Fruit fly (Drosophila melanogaster) whole organism, adult: ENCODE measurements around the gene CG6652.
A peak's percentile ranks its signal among the peaks of the same experiment; 100 is the strongest.

ENCODE experiments used
- CG11617 ChIP-seq: fragments of 200-800 bp; sonication (Bioruptor generic); optimal IDR thresholded peaks from 2 replicates; lab custom pipeline; 2017; ENCODE audit warnings: mild to moderate bottlenecking, missing biosample characterization, missing genetic modification reagents, missing genetic modification characterization
- CG12768 ChIP-seq: fragments of 200-800 bp; sonication (Bioruptor generic); optimal IDR thresholded peaks from 2 replicates; lab custom pipeline; 2017; ENCODE audit warnings: missing biosample characterization, missing genetic modification characterization, mild to moderate bottlenecking, moderate library complexity, missing genetic modification reagents
- CG14711 ChIP-seq: fragments of 200-800 bp; sonication (Bioruptor generic); optimal IDR thresholded peaks from 2 replicates; lab custom pipeline; 2018; ENCODE audit warnings: missing biosample characterization, mild to moderate bottlenecking, missing genetic modification characterization, moderate library complexity
- CG1620 ChIP-seq: fragments of 200-800 bp; sonication (Bioruptor generic); optimal IDR thresholded peaks from 2 replicates; lab custom pipeline; 2016; ENCODE audit warnings: missing biosample characterization, missing genetic modification characterization
- CG33017 ChIP-seq: fragments of 200-800 bp; sonication (Bioruptor generic); optimal IDR thresholded peaks from 2 replicates; lab custom pipeline; 2018; ENCODE audit warnings: missing biosample characterization, mild to moderate bottlenecking, missing genetic modification characterization, moderate library complexity
- CG5204 ChIP-seq: fragments of 200-800 bp; sonication (Bioruptor generic); optimal IDR thresholded peaks from 2 replicates; lab custom pipeline; 2016; ENCODE audit warnings: missing biosample characterization, missing genetic modification characterization
- CG7045 ChIP-seq: fragments of 200-800 bp; sonication (Bioruptor generic); optimal IDR thresholded peaks from 2 replicates; lab custom pipeline; 2017; ENCODE audit warnings: missing biosample characterization, mild to moderate bottlenecking, missing genetic modification characterization
- CG7101 ChIP-seq: fragments of 200-800 bp; sonication (Bioruptor generic); optimal IDR thresholded peaks from 2 replicates; lab custom pipeline; 2018; ENCODE audit warnings: missing biosample characterization, mild to moderate bottlenecking, missing genetic modification characterization, moderate library complexity
- Clk ChIP-seq: fragments of 200-800 bp; sonication (Bioruptor generic); optimal IDR thresholded peaks from 2 replicates; lab custom pipeline; 2017; ENCODE audit warnings: missing biosample characterization, missing genetic modification characterization
- Crg-1 ChIP-seq: fragments of 200-800 bp; sonication (Bioruptor generic); optimal IDR thresholded peaks from 2 replicates; lab custom pipeline; 2016; ENCODE audit warnings: missing biosample characterization, missing genetic modification characterization
- Hr96 ChIP-seq: fragments of 200-800 bp; sonication (Bioruptor generic); optimal IDR thresholded peaks from 2 replicates; lab custom pipeline; 2016; ENCODE audit warnings: missing biosample characterization, missing genetic modification characterization
- Mnt ChIP-seq: fragments of 200-800 bp; sonication (Bioruptor generic); optimal IDR thresholded peaks from 2 replicates; lab custom pipeline; 2016; ENCODE audit warnings: missing biosample characterization, mild to moderate bottlenecking, missing genetic modification characterization
- bab1 ChIP-seq: fragments of 200-800 bp; sonication (Bioruptor generic); optimal IDR thresholded peaks from 3 replicates; lab custom pipeline; 2019; ENCODE audit warnings: missing biosample characterization, mild to moderate bottlenecking, missing genetic modification characterization, moderate library complexity
- cic ChIP-seq: fragments of 200-800 bp; sonication (Bioruptor generic); optimal IDR thresholded peaks from 2 replicates; lab custom pipeline; 2017; ENCODE audit warnings: missing biosample characterization, mild to moderate bottlenecking, missing genetic modification characterization, moderate library complexity
- cnc ChIP-seq, 2 experiments: fragments of >200 bp; optimal IDR thresholded peaks; 2 replicates each; lab custom pipeline; 2017
- kay ChIP-seq: fragments of 200-800 bp; sonication (Bioruptor generic); peaks from one replicate; lab custom pipeline; 2016; ENCODE audit warnings: missing biosample characterization, missing genetic modification characterization, borderline replicate concordance
- ovo ChIP-seq: fragments of 200-800 bp; sonication (Bioruptor generic); optimal IDR thresholded peaks from 2 replicates; lab custom pipeline; 2016; ENCODE audit warnings: missing biosample characterization, missing genetic modification characterization
- pad ChIP-seq: fragments of 200-800 bp; sonication (Bioruptor generic); optimal IDR thresholded peaks from 3 replicates; lab custom pipeline; 2017; ENCODE audit warnings: missing biosample characterization, missing genetic modification characterization, mild to moderate bottlenecking, moderate library complexity, missing genetic modification reagents
- tj ChIP-seq: fragments of 200-800 bp; sonication (Bioruptor generic); optimal IDR thresholded peaks from 3 replicates; lab custom pipeline; 2017; ENCODE audit warnings: missing biosample characterization, mild to moderate bottlenecking, missing genetic modification characterization, moderate library complexity
- toe ChIP-seq: fragments of 200-800 bp; sonication (Bioruptor generic); optimal IDR thresholded peaks from 2 replicates; lab custom pipeline; 2016; ENCODE audit warnings: missing biosample characterization, missing genetic modification characterization

CG6652 gene

dm6 chr3L:17022756-17023155 is at the start of gene CG6652:
Gene CG6652, minus strand, starts transcription at chr3L:17022856.
- TF ChIP-seq CG12768 (GFP tag; lab: Kevin White, UChicago): no peak
- no peak for TF ChIP-seq kay (GFP tag; lab: Kevin White, UChicago)
- TF ChIP-seq Clk (GFP tag; lab: Kevin White, UChicago): no peak
- no peak for TF ChIP-seq CG33017 (tag; lab: Kevin White, UChicago)

dm6 chr3L:17055467-17055877 is 32.8 kb upstream of the CG6652 start, which contains the start of gene CG7724:
Gene CG7724, plus strand, starts transcription at chr3L:17055613.
- TF ChIP-seq CG11617 (GFP tag; lab: Kevin White, UChicago): no peak
- no peak for TF ChIP-seq CG7101
- TF ChIP-seq cic (GFP tag; lab: Kevin White, UChicago): no peak
- TF ChIP-seq CG12768 (GFP tag; lab: Kevin White, UChicago): no peak
- no peak for TF ChIP-seq CG1620
- TF ChIP-seq CG7045 (GFP tag; lab: Kevin White, UChicago): no peak
- TF ChIP-seq CG33017 (tag; lab: Kevin White, UChicago): no peak
- TF ChIP-seq CG5204: no peak
- no peak for TF ChIP-seq CG14711
- TF ChIP-seq kay (GFP tag; lab: Kevin White, UChicago): no peak
- TF ChIP-seq Hr96 (GFP tag; lab: Kevin White, UChicago): no peak
- TF ChIP-seq ovo (GFP tag; lab: Kevin White, UChicago): no peak
- TF ChIP-seq cnc (optimal IDR thresholded peaks at IDR 0.05; lab: Kevin White, UChicago): no peak
- no peak for TF ChIP-seq toe (GFP tag; lab: Kevin White, UChicago)
- no peak for TF ChIP-seq pad (GFP tag; lab: Kevin White, UChicago)
- TF ChIP-seq bab1 (GFP tag; lab: Kevin White, UChicago): no peak
- no peak for TF ChIP-seq Crg-1 (GFP tag; lab: Kevin White, UChicago)

- no peak for TF ChIP-seq CG12768 (GFP tag; lab: Kevin White, UChicago)
- TF ChIP-seq Clk (GFP tag; lab: Kevin White, UChicago): no peak
- TF ChIP-seq Hr96 (GFP tag; lab: Kevin White, UChicago): peak; percentile 32
- no peak for TF ChIP-seq CG14711
- TF ChIP-seq CG11617 (GFP tag; lab: Kevin White, UChicago): no peak
- TF ChIP-seq Crg-1 (GFP tag; lab: Kevin White, UChicago): no peak
- TF ChIP-seq kay (GFP tag; lab: Kevin White, UChicago): no peak
- peak; percentile 88 for TF ChIP-seq Mnt (GFP tag; lab: Kevin White, UChicago)
- no peak for TF ChIP-seq CG33017 (tag; lab: Kevin White, UChicago)
- no peak for TF ChIP-seq cnc (optimal IDR thresholded peaks at IDR 0.05; lab: Kevin White, UChicago)
- TF ChIP-seq cic (GFP tag; lab: Kevin White, UChicago): no peak
- TF ChIP-seq toe (GFP tag; lab: Kevin White, UChicago): no peak
- no peak for TF ChIP-seq bab1 (GFP tag; lab: Kevin White, UChicago)
- TF ChIP-seq CG7101: no peak
- TF ChIP-seq pad (GFP tag; lab: Kevin White, UChicago): no peak
These were observed 31.3 kb upstream of the CG6652 start for dm6 chr3L:17053932-17054331.

- TF ChIP-seq CG33017 (tag; lab: Kevin White, UChicago) (no peak), CG5204 (no peak), pad (GFP tag; lab: Kevin White, UChicago) (no peak), kay (GFP tag; lab: Kevin White, UChicago) (no peak), CG1620 (no peak), Crg-1 (GFP tag; lab: Kevin White, UChicago) (no peak)
These were observed 29.8 kb upstream of the CG6652 start for dm6 chr3L:17052388-17052905.

- peak; percentile 14 for TF ChIP-seq cic (GFP tag; lab: Kevin White, UChicago)
- TF ChIP-seq toe (GFP tag; lab: Kevin White, UChicago): no peak
- TF ChIP-seq CG7045 (GFP tag; lab: Kevin White, UChicago): no peak
These were observed 28.8 kb upstream of the CG6652 start for dm6 chr3L:17051472-17051871.

- TF ChIP-seq CG14711 (peak; percentile 98), CG1620 (no peak), Clk (GFP tag; lab: Kevin White, UChicago) (no peak), tj (GFP tag; lab: Kevin White, UChicago) (peak; percentile 74), Mnt (GFP tag; lab: Kevin White, UChicago) (peak; percentile 23), kay (GFP tag; lab: Kevin White, UChicago) (peak; percentile 33)
These were observed 28.2 kb upstream of the CG6652 start for dm6 chr3L:17050661-17051452.

- TF ChIP-seq toe (GFP tag; lab: Kevin White, UChicago) (no peak), CG1620 (no peak), CG12768 (GFP tag; lab: Kevin White, UChicago) (peak; percentile 64), Clk (GFP tag; lab: Kevin White, UChicago) (peak; percentile 44), CG7101 (peak; percentile 63), CG7045 (GFP tag; lab: Kevin White, UChicago) (peak; percentile 61), cic (GFP tag; lab: Kevin White, UChicago) (peak; percentile 70), Mnt (GFP tag; lab: Kevin White, UChicago) (peak; percentile 59), CG14711 (no peak), cnc (optimal IDR thresholded peaks at IDR 0.05; lab: Kevin White, UChicago) (no peak), bab1 (GFP tag; lab: Kevin White, UChicago) (peak; percentile 44), Crg-1 (GFP tag; lab: Kevin White, UChicago) (no peak), tj (GFP tag; lab: Kevin White, UChicago) (peak; percentile 95), CG5204 (no peak), Hr96 (GFP tag; lab: Kevin White, UChicago) (peak; percentile 8), kay (GFP tag; lab: Kevin White, UChicago) (peak; percentile 77), pad (GFP tag; lab: Kevin White, UChicago) (peak; percentile 37), CG33017 (tag; lab: Kevin White, UChicago) (peak; percentile 42), CG11617 (GFP tag; lab: Kevin White, UChicago) (peak; percentile 49), ovo (GFP tag; lab: Kevin White, UChicago) (no peak)
These were observed 27.3 kb upstream of the CG6652 start for dm6 chr3L:17049912-17050345.
